Worm (Caenorhabditis elegans): Measurements from ENCODE around the gene swsn-3.

Gene swsn-3

ce11 chrIII:2756260-2756659 lies 12.2 kb downstream of the swsn-3 start, which contains the start of gene gldi-9:
Gene gldi-9 (minus strand): TSS chrIII:2756360.
- TF ChIP-seq snu-23 (GFP tag; optimal IDR thresholded peaks at IDR 0.05) (no peak), ceh-82 (tag; optimal IDR thresholded peaks at IDR 0.05) (no peak), lin-35 (GFP tag; optimal IDR thresholded peaks at IDR 0.05) (no peak), lin-15B (tag; optimal IDR thresholded peaks at IDR 0.05) (no peak), vab-15 (tag; optimal IDR thresholded peaks at IDR 0.05) (no peak), lsy-2 (tag; optimal IDR thresholded peaks at IDR 0.05) (no peak)

ce11 chrIII:2746553-2746952 lies 21.9 kb downstream of the swsn-3 start, which contains the start of gene Y71H2AM.14:
Gene Y71H2AM.14 (minus strand): TSS chrIII:2746653.
- no peak for TF ChIP-seq zip-4 (GFP tag; optimal IDR thresholded peaks at IDR 0.05)
- TF ChIP-seq nhr-47 (tag; optimal IDR thresholded peaks at IDR 0.05): no peak
- TF ChIP-seq egl-13 (tag; optimal IDR thresholded peaks at IDR 0.05): no peak
- TF ChIP-seq mep-1 (tag; optimal IDR thresholded peaks at IDR 0.05): no peak
- no peak for TF ChIP-seq lin-14 (GFP tag; optimal IDR thresholded peaks at IDR 0.05)
- no peak for TF ChIP-seq sox-4 (tag; optimal IDR thresholded peaks at IDR 0.05)
- no peak for TF ChIP-seq skn-1 (tag; optimal IDR thresholded peaks at IDR 0.05)

- TF ChIP-seq tlp-1 (tag; optimal IDR thresholded peaks at IDR 0.05) (peak; percentile 44), fkh-4 (tag; optimal IDR thresholded peaks at IDR 0.05; ENCODE audit: borderline replicate concordance) (no peak), nhr-90 (tag; optimal IDR thresholded peaks at IDR 0.05; ENCODE audit: poor library complexity) (no peak), skn-1 (tag; optimal IDR thresholded peaks at IDR 0.05) (no peak), lin-35 (GFP tag; optimal IDR thresholded peaks at IDR 0.05) (peak in 1 of 2 experiments; percentile 22), elt-2 (tag; optimal IDR thresholded peaks at IDR 0.05) (peak; percentile 79), fkh-8 (tag; optimal IDR thresholded peaks at IDR 0.05) (no peak), lin-15B (tag; optimal IDR thresholded peaks at IDR 0.05) (no peak), nhr-20 (tag; optimal IDR thresholded peaks at IDR 0.05) (no peak), unc-98 (GFP tag; IDR thresholded peaks at IDR 0.05) (no peak), sptf-1 (tag; optimal IDR thresholded peaks at IDR 0.05) (no peak), nhr-76 (tag; optimal IDR thresholded peaks at IDR 0.05) (no peak), unc-62 (GFP tag; optimal IDR thresholded peaks at IDR 0.05) (no peak), pqm-1 (tag; optimal IDR thresholded peaks at IDR 0.05) (peak; percentile 23)
These were observed 29.0 kb downstream of the swsn-3 start, which contains the start of gene cest-25 for ce11 chrIII:2739469-2739868. Gene cest-25 (minus strand): TSS chrIII:2739531.

DNA sequence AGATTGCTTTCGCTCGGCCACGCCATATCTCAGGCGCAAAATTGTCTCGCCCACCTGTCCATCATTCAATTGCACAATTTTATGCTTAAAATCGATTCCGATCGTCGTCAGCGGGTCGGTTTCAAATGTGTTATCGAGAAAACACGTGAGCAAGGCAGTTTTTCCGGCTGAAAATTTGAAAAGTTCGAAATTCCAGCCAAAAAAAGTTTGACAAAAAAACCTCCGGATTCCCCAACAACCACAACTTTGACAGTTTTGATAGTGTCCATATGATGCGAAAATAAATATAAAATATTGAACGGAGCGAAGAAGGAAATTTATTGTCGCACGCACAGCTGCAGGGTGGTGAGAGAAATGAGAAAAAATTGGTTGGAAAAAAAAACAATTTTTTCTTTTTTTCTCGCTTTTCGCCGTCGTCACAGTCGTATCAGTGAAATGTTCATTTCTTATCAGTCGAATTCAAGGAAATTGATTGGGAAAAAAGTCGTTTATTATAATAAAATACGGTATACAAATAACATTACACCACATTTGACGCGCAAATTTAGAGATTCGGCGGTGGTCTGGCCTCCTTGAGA lies 34.8 kb downstream of the swsn-3 start, which contains the start of gene Y71H2AM.12:
Y71H2AM.12 (minus strand) TSS at position 486 of the 578 bp plus-strand sequence.
- TF ChIP-seq lsy-2 (tag; optimal IDR thresholded peaks at IDR 0.05): no peak
- no peak for TF ChIP-seq zip-4 (GFP tag; optimal IDR thresholded peaks at IDR 0.05)
- TF ChIP-seq irx-1 (tag; optimal IDR thresholded peaks at IDR 0.05): no peak
- no peak for TF ChIP-seq grh-1 (GFP tag; IDR thresholded peaks at IDR 0.05)
- TF ChIP-seq unc-62 (GFP tag; optimal IDR thresholded peaks at IDR 0.05): no peak
- TF ChIP-seq hpl-2 (GFP tag; optimal IDR thresholded peaks at IDR 0.05): no peak
- TF ChIP-seq nhr-20 (tag; optimal IDR thresholded peaks at IDR 0.05): no peak
- no peak for TF ChIP-seq nhr-77 (tag; optimal IDR thresholded peaks at IDR 0.05)
- no peak for TF ChIP-seq lin-13 (GFP tag; optimal IDR thresholded peaks at IDR 0.05)
- TF ChIP-seq ceh-82 (tag; optimal IDR thresholded peaks at IDR 0.05): no peak
- no peak for TF ChIP-seq lir-3 (tag; optimal IDR thresholded peaks at IDR 0.05; ENCODE audit: poor library complexity)
- no peak for TF ChIP-seq ama-1 (optimal IDR thresholded peaks at IDR 0.05)

DNA sequence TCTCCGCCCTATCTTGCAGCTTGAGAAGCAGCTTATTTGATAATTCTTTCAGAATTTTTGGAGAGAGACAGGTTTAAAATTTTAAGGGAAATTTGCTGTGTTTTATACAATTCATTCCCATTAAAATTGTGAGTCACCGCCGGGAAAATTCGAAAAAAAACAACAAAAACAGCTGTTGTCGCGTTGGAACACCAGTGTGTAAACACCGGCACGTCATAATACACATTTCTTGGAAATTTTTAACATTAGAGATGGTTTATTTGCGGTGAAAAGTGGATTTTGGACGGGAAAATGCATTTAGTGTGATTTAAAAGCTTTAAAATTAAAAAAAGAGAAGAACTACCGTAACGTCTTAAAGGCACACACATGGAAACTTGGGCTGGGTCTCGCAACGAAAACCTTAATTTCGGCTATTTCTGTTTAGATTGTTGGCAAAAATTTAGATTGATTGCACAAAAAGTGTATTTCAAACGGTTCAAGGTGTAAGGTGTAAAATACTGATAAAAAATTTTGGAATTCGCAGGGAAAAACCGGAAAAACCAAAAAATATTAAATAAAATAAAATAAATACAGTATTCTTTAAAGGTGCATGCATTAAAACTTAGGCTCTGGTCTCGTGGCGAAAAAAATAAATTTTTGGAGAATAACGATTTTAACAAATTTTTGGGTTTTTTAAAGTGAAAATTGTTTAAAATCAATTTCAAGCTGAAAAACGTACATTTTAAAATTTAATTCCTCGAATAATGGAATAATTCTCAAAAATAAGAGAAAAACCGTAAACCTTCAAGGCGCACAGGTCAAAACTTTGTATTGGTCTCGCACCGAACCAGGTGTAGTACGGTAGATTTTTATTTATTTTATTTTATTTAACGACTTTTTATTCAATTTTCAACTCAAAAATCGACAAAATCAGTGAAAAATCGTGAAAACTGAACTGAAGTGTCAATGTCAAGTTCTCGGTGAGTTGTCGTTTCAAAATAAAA lies 43.0 kb downstream of the swsn-3 start, which contains the start of gene cosa-1:
cosa-1 (plus strand) TSS at position 896 of the 983 bp plus-strand sequence.
- TF ChIP-seq fkh-8 (tag; optimal IDR thresholded peaks at IDR 0.05): no peak
- TF ChIP-seq fos-1 (tag; optimal IDR thresholded peaks at IDR 0.05): peak; percentile 6
- no peak for TF ChIP-seq pag-3 (tag; optimal IDR thresholded peaks at IDR 0.05; ENCODE audit: borderline replicate concordance, insufficient read depth)
- TF ChIP-seq unc-62 (GFP tag; optimal IDR thresholded peaks at IDR 0.05): no peak
- TF ChIP-seq nhr-12 (tag; optimal IDR thresholded peaks at IDR 0.05): no peak
- peak; percentile 75 for TF ChIP-seq F16B12.6 (tag; optimal IDR thresholded peaks at IDR 0.05)
- peak in 1 of 2 experiments; percentile 12 for TF ChIP-seq lin-35 (GFP tag; optimal IDR thresholded peaks at IDR 0.05)
- TF ChIP-seq lsy-2 (tag; optimal IDR thresholded peaks at IDR 0.05): peak in 1 of 2 experiments; percentile 18
- TF ChIP-seq snpc-4 (tag; optimal IDR thresholded peaks at IDR 0.05): no peak
- TF ChIP-seq nhr-84 (tag; optimal IDR thresholded peaks at IDR 0.05): no peak
- TF ChIP-seq mep-1 (tag; optimal IDR thresholded peaks at IDR 0.05): peak; percentile 5
- TF ChIP-seq dpl-1 (GFP tag; optimal IDR thresholded peaks at IDR 0.05): peak in 1 of 3 experiments; percentile 38
- peak; percentile 9 for TF ChIP-seq blmp-1 (tag; optimal IDR thresholded peaks at IDR 0.05)
- peak in 1 of 2 experiments; percentile 13 for TF ChIP-seq efl-1 (optimal IDR thresholded peaks at IDR 0.05)
- TF ChIP-seq efl-1 (GFP tag; optimal IDR thresholded peaks at IDR 0.05 in 1 of 2): peak; percentile 0 to 50
- TF ChIP-seq ztf-4 (tag; optimal IDR thresholded peaks at IDR 0.05): no peak
